Fruit fly (Drosophila melanogaster) whole organism: Measurements from ENCODE around the gene Papss.

Source experiments
- CG8478 ChIP-seq: fragments of >200 bp; optimal IDR thresholded peaks from 2 replicates; lab custom pipeline; 2018; ENCODE audit warnings: inconsistent platforms
- Dll ChIP-seq: fragments of >200 bp; optimal IDR thresholded peaks from 2 replicates; lab custom pipeline; 2017
- EcR ChIP-seq, 2 experiments: fragments of >200 bp; optimal IDR thresholded peaks; 2 replicates each; lab custom pipeline; 2017; ENCODE audit warnings: missing biosample characterization in 2 of 2, missing genetic modification characterization in 2 of 2, missing genetic modification reagents in 2 of 2
- pan ChIP-seq: fragments of >200 bp; optimal IDR thresholded peaks from 2 replicates; lab custom pipeline; 2017
- psq ChIP-seq: fragments of >200 bp; optimal IDR thresholded peaks from 2 replicates; lab custom pipeline; 2017
- usp ChIP-seq: fragments of >200 bp; optimal IDR thresholded peaks from 2 replicates; lab custom pipeline; 2017; ENCODE audit warnings: missing biosample characterization, missing genetic modification characterization, mixed read lengths

- TF ChIP-seq EcR (GFP tag; optimal IDR thresholded peaks at IDR 0.05; lab: Kevin White, UChicago) (no peak), pan (lab: Kevin White, UChicago) (no peak), usp (no peak), psq (no peak), Dll (lab: Kevin White, UChicago) (no peak), CG8478 (peak; percentile 37)
Observed at dm6 chr3L:19906780-19907705, 62.0 kb downstream of the Papss start.
